Worm (Caenorhabditis elegans) whole organism, young adult: ENCODE measurements around the gene math-22.

Source experiments
- B0035.1 ChIP-seq: sonication (generic microtip); optimal IDR thresholded peaks from 2 replicates; lab custom pipeline; 2016; ENCODE audit warnings: missing genetic modification characterization, mild to moderate bottlenecking, missing compliant biosample characterization, missing genotype, missing genetic modification reagents
- C06A6.2 ChIP-seq: fragments of 200-800 bp; sonication (Bioruptor generic); conservative IDR thresholded peaks from 2 replicates; pipeline ENCODE4 v1.3.6; 2022; ENCODE audit warnings: missing genetic modification characterization, missing compliant biosample characterization
- C17E4.6 ChIP-seq: fragments of 200-800 bp; sonication (Bioruptor generic); IDR thresholded peaks from 2 replicates; pipeline ENCODE4 v1.3.6; 2022; ENCODE audit warnings: missing genetic modification reagents, missing genetic modification characterization, missing compliant biosample characterization
- F22D6.2 ChIP-seq: sonication (generic microtip); optimal IDR thresholded peaks from 2 replicates; lab custom pipeline; 2016; ENCODE audit warnings: mild to moderate bottlenecking, missing genetic modification characterization, missing compliant biosample characterization
- F23B12.7 ChIP-seq: sonication (generic microtip); optimal IDR thresholded peaks from 2 replicates; lab custom pipeline; 2017; ENCODE audit warnings: missing genetic modification characterization, mild to moderate bottlenecking, missing compliant biosample characterization, antibody characterized with exemption, moderate library complexity; ENCODE audit not compliant: insufficient read depth
- F57A8.1 ChIP-seq: fragments of 200-800 bp; sonication (Bioruptor generic); optimal IDR thresholded peaks from 2 replicates; lab custom pipeline; 2018; ENCODE audit warnings: mild to moderate bottlenecking, missing genetic modification characterization, moderate library complexity, missing compliant biosample characterization
- T26A5.8 ChIP-seq: sonication (generic microtip); optimal IDR thresholded peaks from 2 replicates; lab custom pipeline; 2016; ENCODE audit warnings: missing genetic modification characterization, missing compliant biosample characterization
- Y53F4B.3 ChIP-seq: fragments of 200-800 bp; sonication (Bioruptor generic); IDR thresholded peaks from 2 replicates; pipeline ENCODE4 v1.3.6; 2022; ENCODE audit warnings: missing genetic modification reagents, missing genetic modification characterization, missing compliant biosample characterization
- Y53G8AR.9 ChIP-seq: fragments of 200-800 bp; sonication (Bioruptor generic); conservative IDR thresholded peaks from 2 replicates; pipeline ENCODE4 v1.3.6; 2022; ENCODE audit warnings: missing genetic modification reagents, missing genetic modification characterization, missing compliant biosample characterization
- Y67H2A.10 ChIP-seq: fragments of 200-800 bp; sonication (Bioruptor generic); conservative IDR thresholded peaks from 2 replicates; pipeline ENCODE4 v1.3.6; 2022; ENCODE audit warnings: missing genetic modification reagents, missing genetic modification characterization, missing compliant biosample characterization
- Y79H2A.3 ChIP-seq: fragments of 200-800 bp; sonication (Bioruptor generic); conservative IDR thresholded peaks from 2 replicates; pipeline ENCODE4 v1.3.6; 2022; ENCODE audit warnings: missing genetic modification reagents, missing genetic modification characterization, missing compliant biosample characterization
- ama-1 ChIP-seq, 3 experiments: fragments of 150-350 bp in 1 of 3; sonication (generic microtip) in 2 of 3; optimal IDR thresholded peaks; 2 replicates each; lab custom pipeline; 2014 to 2018; ENCODE audit warnings: missing biosample characterization in 2 of 3, missing genetic modification characterization in 2 of 3, missing genetic modification reagents in 2 of 3
- athp-1 ChIP-seq: sonication (generic microtip); optimal IDR thresholded peaks from 2 replicates; lab custom pipeline; 2017; ENCODE audit warnings: mild to moderate bottlenecking, missing genetic modification characterization, missing compliant biosample characterization
- attf-6 ChIP-seq: fragments of 200-800 bp; sonication (Bioruptor generic); IDR thresholded peaks from 2 replicates; pipeline ENCODE4 v1.3.6; 2022; ENCODE audit warnings: missing genetic modification reagents, missing genetic modification characterization, missing compliant biosample characterization
- bed-2 ChIP-seq: fragments of 200-800 bp; sonication (Bioruptor generic); IDR thresholded peaks from 2 replicates; pipeline ENCODE4 v1.3.6; 2022; ENCODE audit warnings: missing genetic modification reagents, missing genetic modification characterization, missing compliant biosample characterization
- ceh-79 ChIP-seq: sonication (generic microtip); optimal IDR thresholded peaks from 2 replicates; lab custom pipeline; 2017; ENCODE audit warnings: mild to moderate bottlenecking, missing genetic modification characterization, missing compliant biosample characterization
- ceh-91 ChIP-seq: fragments of 200-800 bp; sonication (Bioruptor generic); IDR thresholded peaks from 2 replicates; pipeline ENCODE4 v1.3.6; 2022; ENCODE audit warnings: missing genetic modification reagents, missing genetic modification characterization, missing compliant biosample characterization
- chd-7 ChIP-seq: sonication (generic microtip); optimal IDR thresholded peaks from 2 replicates; lab custom pipeline; 2016; ENCODE audit warnings: mild to moderate bottlenecking, missing genetic modification characterization, moderate library complexity, missing compliant biosample characterization
- dpff-1 ChIP-seq: sonication (generic microtip); optimal IDR thresholded peaks from 2 replicates; lab custom pipeline; 2017; ENCODE audit warnings: mild to moderate bottlenecking, missing genetic modification characterization, missing compliant biosample characterization
- efl-1 ChIP-seq: fragments of 150-350 bp; optimal IDR thresholded peaks from 2 replicates; lab custom pipeline; 2014; ENCODE audit warnings: missing biosample characterization, missing genetic modification reagents, missing genetic modification characterization
- egrh-3 ChIP-seq: fragments of 200-800 bp; sonication (Bioruptor generic); IDR thresholded peaks from 2 replicates; pipeline ENCODE4 v1.3.6; 2022; ENCODE audit warnings: missing genetic modification reagents, missing genetic modification characterization, missing compliant biosample characterization
- hlh-26 ChIP-seq: fragments of 200-800 bp; sonication (Bioruptor generic); conservative IDR thresholded peaks from 2 replicates; pipeline ENCODE4 v1.3.6; 2022; ENCODE audit warnings: missing genetic modification reagents, missing genetic modification characterization, missing compliant biosample characterization
- hmg-20 ChIP-seq: fragments of 200-800 bp; sonication (Bioruptor generic); IDR thresholded peaks from 2 replicates; pipeline ENCODE4 v1.3.6; 2022; ENCODE audit warnings: missing genetic modification reagents, missing genetic modification characterization, missing compliant biosample characterization
- hsf-1 ChIP-seq: fragments of 200-800 bp; sonication (Bioruptor generic); IDR thresholded peaks from 2 replicates; pipeline ENCODE4 v1.3.6; 2022; ENCODE audit warnings: missing genetic modification reagents, missing genetic modification characterization, missing compliant biosample characterization
- let-526 ChIP-seq: fragments of 200-800 bp; sonication (Bioruptor generic); IDR thresholded peaks from 2 replicates; pipeline ENCODE4 v1.3.6; 2022; ENCODE audit warnings: missing genetic modification reagents, missing genetic modification characterization, missing compliant biosample characterization
- lin-35 ChIP-seq, 3 experiments: fragments of 150-350 bp in 2 of 3; sonication (generic microtip) in 1 of 3; optimal IDR thresholded peaks; 2 replicates each; lab custom pipeline; 2014 to 2018; ENCODE audit warnings: missing biosample characterization in 3 of 3, missing genetic modification characterization in 3 of 3, missing genetic modification reagents in 3 of 3
- lin-40 ChIP-seq: sonication (generic microtip); optimal IDR thresholded peaks from 2 replicates; lab custom pipeline; 2016; ENCODE audit warnings: missing genetic modification characterization, mild to moderate bottlenecking, missing compliant biosample characterization, missing genotype, missing genetic modification reagents
- lin-54 ChIP-seq: fragments of 200-800 bp; sonication (Bioruptor generic); optimal IDR thresholded peaks from 2 replicates; lab custom pipeline; 2018; ENCODE audit warnings: mild to moderate bottlenecking, missing genetic modification characterization, missing compliant biosample characterization
- mcd-1 ChIP-seq: fragments of 200-800 bp; sonication (Bioruptor generic); IDR thresholded peaks from 2 replicates; pipeline ENCODE4 v1.3.6; 2022; ENCODE audit warnings: missing genetic modification reagents, missing genetic modification characterization, missing compliant biosample characterization
- mel-28 ChIP-seq: sonication (generic microtip); optimal IDR thresholded peaks from 2 replicates; lab custom pipeline; 2016; ENCODE audit warnings: borderline replicate concordance, mild to moderate bottlenecking, missing genetic modification characterization, missing compliant biosample characterization
- nfya-1 ChIP-seq: sonication (generic microtip); optimal IDR thresholded peaks from 2 replicates; lab custom pipeline; 2017; ENCODE audit warnings: antibody characterized with exemption, missing compliant biosample characterization, missing genetic modification characterization, borderline replicate concordance; ENCODE audit not compliant: insufficient read depth
- nhr-80 ChIP-seq: sonication (generic microtip); optimal IDR thresholded peaks from 2 replicates; lab custom pipeline; 2016; ENCODE audit warnings: missing genetic modification characterization, missing compliant biosample characterization
- nhr-90 ChIP-seq: sonication (generic microtip); optimal IDR thresholded peaks from 2 replicates; lab custom pipeline; 2016; ENCODE audit warnings: missing genotype, mild to moderate bottlenecking, missing genetic modification characterization, missing compliant biosample characterization
- rec-8 ChIP-seq, 2 experiments: sonication (generic microtip); optimal IDR thresholded peaks; 2 replicates each; lab custom pipeline; 2016; ENCODE audit warnings: mild to moderate bottlenecking in 2 of 2, missing genetic modification characterization in 2 of 2, missing genetic modification reagents in 2 of 2, missing genotype in 2 of 2, missing biosample characterization in 1 of 2, missing compliant biosample characterization in 1 of 2, moderate library complexity in 1 of 2
- snpc-3.4 ChIP-seq: sonication (generic microtip); optimal IDR thresholded peaks from 2 replicates; lab custom pipeline; 2017; ENCODE audit warnings: missing genetic modification characterization, mild to moderate bottlenecking, missing compliant biosample characterization, antibody characterized with exemption, moderate library complexity, missing genotype, missing genetic modification reagents
- snpc-4 ChIP-seq, 5 experiments: fragments of 150-350 bp in 1 of 5; sonication (generic microtip) in 4 of 5; optimal IDR thresholded peaks; 2 replicates each; lab custom pipeline; 2014 to 2018; ENCODE audit warnings: missing genetic modification characterization in 5 of 5, missing biosample characterization in 3 of 5, antibody characterized with exemption in 2 of 5, mild to moderate bottlenecking in 2 of 5, missing compliant biosample characterization in 2 of 5, missing genotype in 2 of 5, moderate library complexity in 2 of 5, missing genetic modification reagents in 1 of 5
- tlf-1 ChIP-seq: fragments of 200-800 bp; sonication (Bioruptor generic); optimal IDR thresholded peaks from 2 replicates; lab custom pipeline; 2018; ENCODE audit warnings: mild to moderate bottlenecking, missing genetic modification characterization, missing compliant biosample characterization
- unc-62 ChIP-seq: fragments of 150-350 bp; optimal IDR thresholded peaks from 2 replicates; lab custom pipeline; 2014; ENCODE audit warnings: missing biosample characterization, missing genetic modification reagents, missing genetic modification characterization
- ztf-6 ChIP-seq: fragments of 200-800 bp; sonication (Bioruptor generic); IDR thresholded peaks from 2 replicates; pipeline ENCODE4 v1.3.6; 2022; ENCODE audit warnings: missing genetic modification reagents, missing genetic modification characterization, missing compliant biosample characterization

The math-22 gene

ce11 chrII:1926162-1926561 lies 21.0 kb downstream of the math-22 start, which contains the start of gene F52C6.2:
F52C6.2 (plus strand) TSS chrII:1926462.
- TF ChIP-seq tlf-1 (GFP tag; lab: Kevin White, UChicago) (no peak), Y53F4B.3 (GFP tag; lab: Robert Waterston, UW) (no peak), nfya-1 (tag; lab: Kevin White, UChicago) (no peak)

- TF ChIP-seq nhr-80 (tag; lab: Kevin White, UChicago) (no peak), efl-1 (peak; percentile 19)
Measured at ce11 chrII:1928578-1928977, 23.4 kb downstream of the math-22 start.

ce11 chrII:1939652-1940051 lies 34.4 kb downstream of the math-22 start, which contains the start of gene ZK250.13:
ZK250.13 (minus strand) TSS chrII:1939752.
- TF ChIP-seq mcd-1 (GFP tag; lab: Robert Waterston, UW) (no peak), hsf-1 (GFP tag; lab: Robert Waterston, UW) (no peak), unc-62 (GFP tag; lab: Kevin White, UChicago) (no peak), chd-7 (tag; lab: Kevin White, UChicago) (no peak), egrh-3 (no peak), C06A6.2 (no peak), hmg-20 (GFP tag; lab: Robert Waterston, UW) (no peak), lin-54 (no peak), F23B12.7 (no peak), C17E4.6 (GFP tag; lab: Robert Waterston, UW) (no peak), F57A8.1 (no peak), T26A5.8 (tag; lab: Kevin White, UChicago) (no peak), dpff-1 (tag; lab: Kevin White, UChicago) (no peak), snpc-4 (GFP tag; optimal IDR thresholded peaks at IDR 0.05; lab: Kevin White, UChicago) (no peak), snpc-4 (tag; optimal IDR thresholded peaks at IDR 0.05; lab: Kevin White, UChicago) (no peak), let-526 (no peak), ztf-6 (GFP tag; lab: Robert Waterston, UW) (no peak), lin-35 (GFP tag; optimal IDR thresholded peaks at IDR 0.05; lab: Kevin White, UChicago) (no peak), nhr-90 (tag; lab: Kevin White, UChicago) (no peak), rec-8 (tag; optimal IDR thresholded peaks at IDR 0.05; lab: Kevin White, UChicago) (no peak), ama-1 (optimal IDR thresholded peaks at IDR 0.05; lab: Kevin White, UChicago) (no peak), ama-1 (GFP tag; optimal IDR thresholded peaks at IDR 0.05; lab: Kevin White, UChicago) (no peak)

- no peak for TF ChIP-seq lin-40 (tag; lab: Kevin White, UChicago)
- TF ChIP-seq bed-2 (GFP tag; lab: Robert Waterston, UW), result no peak
- TF ChIP-seq snpc-3.4, result no peak
- no peak for TF ChIP-seq hlh-26 (GFP tag; lab: Robert Waterston, UW)
- no peak for TF ChIP-seq ceh-79
- TF ChIP-seq mel-28 (tag; lab: Kevin White, UChicago), result no peak
- no peak for TF ChIP-seq T26A5.8 (tag; lab: Kevin White, UChicago)
- TF ChIP-seq F22D6.2 (tag; lab: Kevin White, UChicago), result no peak
- TF ChIP-seq B0035.1 (tag; lab: Kevin White, UChicago), result no peak
- no peak for TF ChIP-seq ceh-91 (GFP tag; lab: Robert Waterston, UW)
- no peak for TF ChIP-seq let-526
- no peak for TF ChIP-seq Y53G8AR.9 (GFP tag; lab: Robert Waterston, UW)
- no peak for TF ChIP-seq Y79H2A.3 (GFP tag; lab: Robert Waterston, UW)
- no peak for TF ChIP-seq athp-1
- no peak for TF ChIP-seq nhr-90 (tag; lab: Kevin White, UChicago)
- no peak for TF ChIP-seq attf-6 (GFP tag; lab: Robert Waterston, UW)
- TF ChIP-seq Y67H2A.10, result no peak
Measured at ce11 chrII:1945093-1945492, 39.9 kb downstream of the math-22 start, which contains the start of gene ZK250.14. ZK250.14 (minus strand) TSS chrII:1945193.
